Worm (Caenorhabditis elegans) whole organism, young adult: Measurements from ENCODE around the gene clec-150.

Experiments used
- B0035.1 ChIP-seq: sonication (generic microtip); optimal IDR thresholded peaks from 2 replicates; lab custom pipeline; 2016; ENCODE audit warnings: missing genetic modification characterization, mild to moderate bottlenecking, missing compliant biosample characterization, missing genotype, missing genetic modification reagents
- B0261.1 ChIP-seq: sonication (generic microtip); optimal IDR thresholded peaks from 2 replicates; lab custom pipeline; 2016; ENCODE audit warnings: mild to moderate bottlenecking, missing genetic modification characterization, moderate library complexity, missing compliant biosample characterization
- C06A6.2 ChIP-seq: fragments of 200-800 bp; sonication (Bioruptor generic); conservative IDR thresholded peaks from 2 replicates; pipeline ENCODE4 v1.3.6; 2022; ENCODE audit warnings: missing genetic modification characterization, missing compliant biosample characterization
- F22D6.2 ChIP-seq: sonication (generic microtip); optimal IDR thresholded peaks from 2 replicates; lab custom pipeline; 2016; ENCODE audit warnings: mild to moderate bottlenecking, missing genetic modification characterization, missing compliant biosample characterization
- F33H1.4 ChIP-seq: fragments of 200-800 bp; sonication (Bioruptor generic); IDR thresholded peaks from 2 replicates; pipeline ENCODE4 v1.3.6; 2022; ENCODE audit warnings: missing genetic modification reagents, missing genetic modification characterization, missing compliant biosample characterization
- T07F8.4 ChIP-seq: sonication (generic microtip); optimal IDR thresholded peaks from 2 replicates; lab custom pipeline; 2016; ENCODE audit warnings: mild to moderate bottlenecking, missing genetic modification characterization, moderate library complexity, missing compliant biosample characterization
- Y56A3A.18 ChIP-seq: fragments of 200-800 bp; sonication (Bioruptor generic); IDR thresholded peaks from 2 replicates; pipeline ENCODE4 v1.3.6; 2022; ENCODE audit warnings: missing genetic modification reagents, missing genetic modification characterization, missing compliant biosample characterization
- ZK185.1 ChIP-seq: sonication (generic microtip); optimal IDR thresholded peaks from 2 replicates; lab custom pipeline; 2016; ENCODE audit warnings: mild to moderate bottlenecking, missing genetic modification characterization, missing compliant biosample characterization; ENCODE audit not compliant: poor library complexity, severe bottlenecking
- aptf-2 ChIP-seq: fragments of 200-800 bp; sonication (Bioruptor generic); conservative IDR thresholded peaks from 2 replicates; pipeline ENCODE4 v1.3.6; 2022; ENCODE audit warnings: missing genetic modification reagents, missing genetic modification characterization, missing compliant biosample characterization
- attf-5 ChIP-seq: fragments of 200-800 bp; sonication (Bioruptor generic); optimal IDR thresholded peaks from 2 replicates; lab custom pipeline; 2018; ENCODE audit warnings: mild to moderate bottlenecking, missing genetic modification characterization, missing compliant biosample characterization
- bed-2 ChIP-seq: fragments of 200-800 bp; sonication (Bioruptor generic); IDR thresholded peaks from 2 replicates; pipeline ENCODE4 v1.3.6; 2022; ENCODE audit warnings: missing genetic modification reagents, missing genetic modification characterization, missing compliant biosample characterization
- ccch-3 ChIP-seq: fragments of 200-800 bp; sonication (Bioruptor generic); optimal IDR thresholded peaks from 2 replicates; lab custom pipeline; 2018; ENCODE audit warnings: mild to moderate bottlenecking, missing genetic modification characterization, missing compliant biosample characterization
- cebp-1 ChIP-seq, 2 experiments: fragments of 200-800 bp in 1 of 2; sonication (Bioruptor generic) in 1 of 2; sonication (generic microtip) in 1 of 2; IDR thresholded peaks in 1 of 2; optimal IDR thresholded peaks in 1 of 2; 2 replicates each; pipeline versions ENCODE4 v1.3.6 to Lab custom; 2017 to 2022; ENCODE audit warnings: missing compliant biosample characterization in 2 of 2, missing genetic modification characterization in 2 of 2, mild to moderate bottlenecking in 1 of 2, missing genetic modification reagents in 1 of 2, moderate library complexity in 1 of 2
- ceh-40 ChIP-seq: fragments of 200-800 bp; sonication (Bioruptor generic); IDR thresholded peaks from 2 replicates; pipeline ENCODE4 v1.3.6; 2022; ENCODE audit warnings: missing genetic modification characterization, missing compliant biosample characterization
- ceh-79 ChIP-seq: sonication (generic microtip); optimal IDR thresholded peaks from 2 replicates; lab custom pipeline; 2017; ENCODE audit warnings: mild to moderate bottlenecking, missing genetic modification characterization, missing compliant biosample characterization
- dox-1 ChIP-seq: fragments of 200-800 bp; sonication (Bioruptor generic); IDR thresholded peaks from 2 replicates; pipeline ENCODE4 v1.3.6; 2022; ENCODE audit warnings: missing genetic modification reagents, missing genetic modification characterization, missing compliant biosample characterization
- efl-1 ChIP-seq: fragments of 150-350 bp; optimal IDR thresholded peaks from 2 replicates; lab custom pipeline; 2014; ENCODE audit warnings: missing biosample characterization, missing genetic modification reagents, missing genetic modification characterization
- egrh-3 ChIP-seq: fragments of 200-800 bp; sonication (Bioruptor generic); IDR thresholded peaks from 2 replicates; pipeline ENCODE4 v1.3.6; 2022; ENCODE audit warnings: missing genetic modification reagents, missing genetic modification characterization, missing compliant biosample characterization
- hrde-1 ChIP-seq: sonication (generic microtip); optimal IDR thresholded peaks from 2 replicates; lab custom pipeline; 2016; ENCODE audit warnings: missing genetic modification characterization, mild to moderate bottlenecking, missing compliant biosample characterization, moderate library complexity, missing genotype, missing genetic modification reagents, borderline replicate concordance
- lag-1 ChIP-seq: fragments of 200-800 bp; sonication (Bioruptor generic); IDR thresholded peaks from 2 replicates; pipeline ENCODE4 v1.3.6; 2022; ENCODE audit warnings: missing genetic modification reagents, missing genetic modification characterization, missing compliant biosample characterization
- lin-26 ChIP-seq: fragments of 200-800 bp; sonication (Bioruptor generic); IDR thresholded peaks from 2 replicates; pipeline ENCODE4 v1.3.6; 2022; ENCODE audit warnings: missing genetic modification reagents, missing genetic modification characterization, missing compliant biosample characterization
- nhr-120 ChIP-seq: fragments of 200-800 bp; sonication (Bioruptor generic); IDR thresholded peaks from 2 replicates; pipeline ENCODE4 v1.3.6; 2022; ENCODE audit warnings: missing genetic modification characterization, missing compliant biosample characterization
- nhr-80 ChIP-seq: sonication (generic microtip); optimal IDR thresholded peaks from 2 replicates; lab custom pipeline; 2016; ENCODE audit warnings: missing genetic modification characterization, missing compliant biosample characterization
- nhr-90 ChIP-seq: sonication (generic microtip); optimal IDR thresholded peaks from 2 replicates; lab custom pipeline; 2016; ENCODE audit warnings: missing genotype, mild to moderate bottlenecking, missing genetic modification characterization, missing compliant biosample characterization
- rpc-1 ChIP-seq, 2 experiments: fragments of 150-350 bp in 1 of 2; sonication (generic microtip) in 1 of 2; optimal IDR thresholded peaks; 2 replicates each; lab custom pipeline; 2014 to 2018; ENCODE audit warnings: missing biosample characterization in 1 of 2, missing genetic modification characterization in 1 of 2, missing genetic modification reagents in 1 of 2, missing genotype in 1 of 2
- tbp1 ChIP-seq: fragments of 200-800 bp; sonication (Bioruptor generic); optimal IDR thresholded peaks from 2 replicates; lab custom pipeline; 2018; ENCODE audit warnings: mild to moderate bottlenecking, missing genetic modification characterization, missing compliant biosample characterization
- tlf-1 ChIP-seq: fragments of 200-800 bp; sonication (Bioruptor generic); optimal IDR thresholded peaks from 2 replicates; lab custom pipeline; 2018; ENCODE audit warnings: mild to moderate bottlenecking, missing genetic modification characterization, missing compliant biosample characterization
- zfh-2 ChIP-seq: fragments of 200-800 bp; sonication (Bioruptor generic); conservative IDR thresholded peaks from 2 replicates; pipeline ENCODE4 v1.3.6; 2022; ENCODE audit warnings: missing genetic modification reagents, missing genetic modification characterization, missing compliant biosample characterization
- ztf-18 ChIP-seq: sonication (generic microtip); optimal IDR thresholded peaks from 2 replicates; lab custom pipeline; 2016; ENCODE audit warnings: missing genotype, mild to moderate bottlenecking, missing genetic modification characterization, missing compliant biosample characterization
- ztf-6 ChIP-seq: fragments of 200-800 bp; sonication (Bioruptor generic); IDR thresholded peaks from 2 replicates; pipeline ENCODE4 v1.3.6; 2022; ENCODE audit warnings: missing genetic modification reagents, missing genetic modification characterization, missing compliant biosample characterization

The clec-150 gene

ce11 chrIII:1009775-1010174 lies 7.3 kb downstream of the clec-150 start, which contains the start of gene clc-24:
Gene clc-24, plus strand, starts transcription at chrIII:1010037.
- TF ChIP-seq Y56A3A.18 (GFP tag; lab: Robert Waterston, UW) (no peak), ceh-40 (GFP tag; lab: Robert Waterston, UW) (no peak), ztf-18 (tag; lab: Kevin White, UChicago) (no peak), zfh-2 (GFP tag; lab: Robert Waterston, UW) (peak; percentile 50), rpc-1 (optimal IDR thresholded peaks at IDR 0.05; lab: Kevin White, UChicago) (peak; percentile 3), rpc-1 (tag; optimal IDR thresholded peaks at IDR 0.05; lab: Kevin White, UChicago) (peak; percentile 58), tbp1 (GFP tag; lab: Kevin White, UChicago) (peak; percentile 80), nhr-120 (GFP tag; lab: Robert Waterston, UW) (no peak), egrh-3 (GFP tag; lab: Robert Waterston, UW) (peak; percentile 26; the same call in 1 of the 2 replicates), bed-2 (no peak), B0261.1 (tag; lab: Kevin White, UChicago) (peak; percentile 5), hrde-1 (tag; lab: Kevin White, UChicago) (no peak)

ce11 chrIII:1016080-1016479 lies 13.6 kb downstream of the clec-150 start, which contains the start of gene Y34F4.3:
Gene Y34F4.3, minus strand, starts transcription at chrIII:1016180.
- TF ChIP-seq ztf-6 (GFP tag; lab: Robert Waterston, UW) (no peak), ztf-18 (tag; lab: Kevin White, UChicago) (no peak), lin-26 (GFP tag; lab: Robert Waterston, UW) (no peak), tlf-1 (no peak)

- TF ChIP-seq C06A6.2 (GFP tag; lab: Robert Waterston, UW) (no peak), nhr-80 (tag; lab: Kevin White, UChicago) (peak; percentile 20), nhr-90 (tag; lab: Kevin White, UChicago) (no peak), T07F8.4 (tag; lab: Kevin White, UChicago) (no peak), lag-1 (GFP tag; lab: Robert Waterston, UW) (no peak), ceh-79 (tag; lab: Kevin White, UChicago) (no peak), ccch-3 (GFP tag; lab: Kevin White, UChicago) (no peak), B0035.1 (no peak), efl-1 (GFP tag; lab: Kevin White, UChicago) (no peak)
Observed at ce11 chrIII:1020732-1021131, 18.2 kb downstream of the clec-150 start, which contains the start of gene clc-23. Gene clc-23, plus strand, starts transcription at chrIII:1020954.

- TF ChIP-seq F22D6.2 (no peak), nhr-80 (tag; lab: Kevin White, UChicago) (peak; percentile 19), aptf-2 (GFP tag; lab: Robert Waterston, UW) (no peak), cebp-1 (GFP tag; IDR thresholded peaks at IDR 0.05; lab: Robert Waterston, UW) (no peak; the same call in 1 of the 2 replicates), cebp-1 (tag; optimal IDR thresholded peaks at IDR 0.05; lab: Kevin White, UChicago) (peak; percentile 33)
Observed at ce11 chrIII:1026261-1026660, 23.8 kb downstream of the clec-150 start, which contains the start of gene clc-25. Gene clc-25, minus strand, starts transcription at chrIII:1026361.

ce11 chrIII:1028233-1028632 lies 25.7 kb downstream of the clec-150 start:
- TF ChIP-seq ZK185.1 (tag; lab: Kevin White, UChicago): no peak
- no peak for TF ChIP-seq egrh-3 (GFP tag; lab: Robert Waterston, UW)
- TF ChIP-seq nhr-120 (GFP tag; lab: Robert Waterston, UW): no peak
- TF ChIP-seq nhr-80 (tag; lab: Kevin White, UChicago): peak; percentile 67
- 0 out of 2 replicates have a peak, but pooled peaks have one; percentile 47 for TF ChIP-seq dox-1
- TF ChIP-seq F33H1.4 (GFP tag; lab: Robert Waterston, UW): no peak
- no peak for TF ChIP-seq attf-5 (GFP tag; lab: Kevin White, UChicago)
